Fruit fly (Drosophila melanogaster): ENCODE results near the gene mRpL24.
A peak's percentile ranks its signal among the peaks of the same experiment; 100 is the strongest.

mRpL24 gene

DNA sequence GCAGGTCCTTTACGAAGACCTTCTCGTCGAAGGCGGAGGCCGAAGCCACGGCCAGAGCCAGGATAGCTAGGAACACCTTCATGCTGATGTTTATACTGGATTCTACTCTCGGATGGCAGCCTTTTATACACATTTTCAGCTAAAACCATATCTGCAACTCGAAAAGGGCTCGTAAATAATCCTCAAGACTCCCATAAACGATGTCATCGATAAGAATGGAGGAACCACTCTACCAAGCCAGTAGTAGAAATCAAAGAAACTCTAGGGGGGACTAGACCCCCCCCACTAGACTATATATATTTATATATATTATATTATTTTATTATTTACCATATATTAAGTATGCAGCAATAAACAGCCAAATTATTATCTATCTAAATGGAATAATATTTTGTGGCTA is 5.5 kb upstream of the mRpL24 start, which contains the start of gene Jon25Biii:
Gene Jon25Biii (minus strand): TSS at position 101 of the 400 bp plus-strand sequence.
- TF ChIP-seq CG8478 (optimal IDR thresholded peaks at IDR 0.05) (no peak), CTCF (optimal IDR thresholded peaks at IDR 0.05) (no peak)

- TF ChIP-seq CTCF (optimal IDR thresholded peaks at IDR 0.05), result peak in 1 of 2 experiments; percentile 41
- TF ChIP-seq CG8478 (optimal IDR thresholded peaks at IDR 0.05), result no peak
Measured at dm6 chr2L:4949453-4950045, 4.4 kb upstream of the mRpL24 start, which contains the start of gene jet. Gene jet (minus strand): TSS chr2L:4949784.

- no peak for TF ChIP-seq CTCF (optimal IDR thresholded peaks at IDR 0.05)
- no peak for TF ChIP-seq CG8478 (optimal IDR thresholded peaks at IDR 0.05)
Measured at dm6 chr2L:4942257-4942792, 2.8 kb downstream of the mRpL24 start, which contains the start of gene synr. Gene synr (plus strand): TSS chr2L:4942742.

DNA sequence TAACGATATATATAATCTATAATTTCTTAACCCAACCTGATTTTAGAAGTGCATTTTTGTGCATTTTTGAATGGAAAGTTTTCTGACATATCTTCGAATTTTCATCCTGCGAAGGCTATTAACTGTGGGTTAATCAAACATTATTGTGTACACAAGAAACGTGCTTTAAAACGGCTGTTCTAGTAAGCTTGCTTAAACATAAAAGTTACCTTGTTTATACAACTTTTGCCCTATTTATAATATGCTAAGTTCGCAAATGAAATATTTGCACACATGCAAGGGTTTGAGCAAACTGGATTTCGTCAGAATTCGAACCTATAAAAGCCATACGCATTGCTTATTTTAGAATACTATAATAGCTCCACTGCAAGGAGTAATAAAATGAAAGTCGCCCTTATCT is 8.1 kb downstream of the mRpL24 start, which contains the start of gene Sgs1:
Gene Sgs1 (plus strand): TSS at position 350 of the 400 bp plus-strand sequence.
- TF ChIP-seq CTCF (optimal IDR thresholded peaks at IDR 0.05) (no peak), CG8478 (optimal IDR thresholded peaks at IDR 0.05) (no peak)

DNA sequence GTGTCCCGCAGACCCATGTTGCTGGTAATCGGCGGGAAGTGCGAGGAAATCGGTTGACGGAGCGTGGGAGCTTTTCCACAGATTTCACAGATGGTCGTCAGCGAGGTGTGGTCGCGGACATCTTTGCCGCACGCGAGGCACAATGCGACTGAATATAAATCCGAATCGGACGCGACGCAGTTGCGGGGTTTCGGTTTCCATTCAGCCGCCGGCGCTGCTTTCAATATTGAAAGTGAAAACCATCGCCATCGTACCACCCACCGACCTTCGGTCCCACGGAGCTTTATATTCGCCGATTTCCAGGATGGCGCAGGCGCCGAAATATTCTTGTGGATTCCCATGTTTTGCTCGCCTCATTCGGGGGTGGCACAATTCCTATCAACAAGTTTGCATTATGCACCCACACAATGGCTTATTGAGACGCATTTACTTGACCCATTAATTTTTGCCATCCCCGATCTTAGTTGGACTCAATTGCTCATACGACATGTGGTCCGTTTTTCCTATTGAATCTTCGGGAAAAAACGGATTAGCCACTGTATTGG is 8.8 kb downstream of the mRpL24 start, which contains the start of gene hoe2:
Gene hoe2 (minus strand): TSS at position 126 of the 545 bp plus-strand sequence.
- no peak for TF ChIP-seq CTCF (optimal IDR thresholded peaks at IDR 0.05)

- no peak for TF ChIP-seq CG8478 (optimal IDR thresholded peaks at IDR 0.05)
- TF ChIP-seq CTCF (optimal IDR thresholded peaks at IDR 0.05), result no peak
Measured at dm6 chr2L:4932284-4932683, 12.9 kb downstream of the mRpL24 start, which contains the start of gene hoe1. Gene hoe1 (minus strand): TSS chr2L:4932384.

dm6 chr2L:4930541-4930940 is 14.6 kb downstream of the mRpL24 start:
- no peak for TF ChIP-seq CTCF (optimal IDR thresholded peaks at IDR 0.05)

dm6 chr2L:4928340-4928739 is 16.8 kb downstream of the mRpL24 start:
- TF ChIP-seq CG8478 (optimal IDR thresholded peaks at IDR 0.05) (no peak), CTCF (optimal IDR thresholded peaks at IDR 0.05) (no peak)

dm6 chr2L:4916738-4917137 is 28.4 kb downstream of the mRpL24 start:
- TF ChIP-seq CTCF (optimal IDR thresholded peaks at IDR 0.05) (no peak), CG8478 (optimal IDR thresholded peaks at IDR 0.05) (no peak)

dm6 chr2L:4915715-4916153 is 29.4 kb downstream of the mRpL24 start:
- no peak for TF ChIP-seq CTCF (optimal IDR thresholded peaks at IDR 0.05)
- no peak for TF ChIP-seq CG8478 (optimal IDR thresholded peaks at IDR 0.05)

dm6 chr2L:4907986-4908385 is 37.2 kb downstream of the mRpL24 start:
- TF ChIP-seq CG8478 (optimal IDR thresholded peaks at IDR 0.05), result no peak
- TF ChIP-seq CTCF (optimal IDR thresholded peaks at IDR 0.05), result no peak

dm6 chr2L:4906546-4907250 is 38.5 kb downstream of the mRpL24 start, which contains the start of gene snsl:
Gene snsl (minus strand): TSS chr2L:4906762.
- no peak for TF ChIP-seq CG8478 (optimal IDR thresholded peaks at IDR 0.05)
- no peak for TF ChIP-seq CTCF (optimal IDR thresholded peaks at IDR 0.05)

DNA sequence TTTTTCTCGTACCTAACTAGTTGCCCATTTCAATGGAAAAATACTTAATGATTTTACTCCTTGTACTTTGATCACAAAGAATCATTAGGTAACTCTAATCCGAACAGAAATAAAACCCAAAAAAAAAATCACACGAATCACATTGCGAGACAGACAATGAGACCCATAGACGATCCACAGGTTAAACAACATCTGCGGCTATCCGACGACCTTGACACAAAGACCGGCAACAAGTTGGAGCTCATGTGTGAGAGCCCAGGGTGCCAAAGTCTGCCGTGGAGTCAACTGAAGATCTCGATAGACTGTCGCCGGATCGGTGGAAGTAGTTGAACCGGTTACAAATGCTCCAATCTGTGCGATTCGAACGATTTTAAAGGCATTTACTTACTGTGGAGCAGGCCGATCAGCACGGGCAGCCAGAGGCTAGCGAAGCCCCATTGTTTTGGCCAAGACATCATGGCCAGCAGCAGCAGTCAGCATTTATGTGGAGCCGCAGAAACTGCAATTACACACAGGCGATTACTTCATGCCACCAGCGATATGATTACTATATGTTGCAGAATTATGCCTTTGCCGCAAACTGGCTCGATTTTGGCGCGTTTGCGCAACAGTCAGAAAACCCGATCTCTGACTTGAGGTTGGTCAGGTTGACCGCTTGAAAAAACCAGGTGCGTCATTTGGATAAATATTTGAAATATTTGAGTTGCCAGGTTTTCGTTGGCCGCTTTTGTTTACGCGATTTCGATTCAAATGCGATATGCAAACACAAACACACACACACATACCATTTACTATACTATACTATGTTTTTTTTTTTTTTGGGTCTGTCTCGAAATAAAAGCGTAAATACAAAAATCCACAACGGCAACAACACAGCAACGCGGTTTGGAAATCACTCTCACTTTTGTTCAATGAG is 39.5 kb downstream of the mRpL24 start:
- TF ChIP-seq CG8478 (optimal IDR thresholded peaks at IDR 0.05), result no peak
- TF ChIP-seq CTCF (optimal IDR thresholded peaks at IDR 0.05), result no peak

DNA sequence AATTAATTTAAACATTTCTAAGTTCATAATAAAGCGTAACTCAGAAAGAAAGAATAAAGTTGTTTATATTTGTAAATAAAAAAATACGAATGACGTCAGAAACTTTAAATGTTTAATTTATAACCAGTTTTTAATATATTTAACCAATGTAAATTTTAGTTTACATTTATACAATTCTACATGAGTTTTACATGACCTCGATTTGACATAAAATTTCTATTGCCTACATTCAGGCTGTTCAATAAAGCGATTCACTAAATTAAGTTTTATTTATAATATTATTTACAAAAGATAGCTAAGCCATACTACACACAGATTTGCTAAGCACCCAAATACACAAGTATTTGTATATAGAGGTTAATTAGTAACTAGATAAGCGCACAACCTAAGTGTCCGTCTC is 41.3 kb downstream of the mRpL24 start:
- no peak for TF ChIP-seq CTCF (optimal IDR thresholded peaks at IDR 0.05)
- TF ChIP-seq CG8478 (optimal IDR thresholded peaks at IDR 0.05), result no peak

Measured in S2 (cell line).